Worm (Caenorhabditis elegans): ENCODE data around the gene gpa-9.
A peak's percentile ranks its signal among the peaks of the same experiment; 100 is the strongest.

gpa-9 gene

DNA sequence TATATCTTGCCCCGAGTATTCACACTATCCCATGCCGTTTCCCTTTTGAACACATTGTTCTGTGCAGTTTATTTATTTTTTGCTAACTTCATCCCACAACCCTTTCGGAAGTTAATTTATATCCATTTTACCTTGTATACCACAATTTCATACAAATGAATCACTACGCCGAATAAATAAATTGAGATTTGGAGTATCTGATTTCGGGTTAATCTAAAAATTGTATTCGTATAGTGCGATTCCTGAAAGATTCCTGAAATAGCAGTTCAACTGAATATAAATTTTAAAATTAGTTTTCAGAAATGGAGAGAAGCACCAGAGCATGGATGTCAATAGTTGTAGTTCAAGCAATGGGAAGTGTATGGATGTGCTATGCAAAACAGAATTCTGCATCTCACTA is 42.0 kb downstream of the gpa-9 start, which contains the start of gene erg-28:
Gene erg-28 (plus strand): TSS at position 301 of the 400 bp plus-strand sequence.
- TF ChIP-seq pqm-1 (tag; optimal IDR thresholded peaks at IDR 0.05) (no peak), zag-1 (tag; optimal IDR thresholded peaks at IDR 0.05) (no peak), tbx-2 (tag; optimal IDR thresholded peaks at IDR 0.05) (no peak), nhr-77 (tag; optimal IDR thresholded peaks at IDR 0.05) (no peak), mml-1 (tag; optimal IDR thresholded peaks at IDR 0.05) (no peak), ZK546.5 (tag; optimal IDR thresholded peaks at IDR 0.05) (no peak), eor-1 (tag; optimal IDR thresholded peaks at IDR 0.05) (no peak), fkh-10 (GFP tag; optimal IDR thresholded peaks at IDR 0.05) (no peak), nhr-76 (tag; optimal IDR thresholded peaks at IDR 0.05) (no peak), unc-62 (GFP tag; optimal IDR thresholded peaks at IDR 0.05) (no peak), ceh-28 (tag; optimal IDR thresholded peaks at IDR 0.05) (no peak), nhr-11 (tag; optimal IDR thresholded peaks at IDR 0.05) (no peak), nhr-12 (tag; optimal IDR thresholded peaks at IDR 0.05) (no peak), elt-1 (tag; optimal IDR thresholded peaks at IDR 0.05) (no peak), R02D3.7 (tag; optimal IDR thresholded peaks at IDR 0.05) (no peak), hmg-11 (tag; optimal IDR thresholded peaks at IDR 0.05) (no peak), egl-5 (tag; optimal IDR thresholded peaks at IDR 0.05) (no peak), nhr-25 (tag; optimal IDR thresholded peaks at IDR 0.05) (no peak), nhr-43 (tag; optimal IDR thresholded peaks at IDR 0.05; ENCODE audit: poor library complexity, severe bottlenecking) (no peak)

DNA sequence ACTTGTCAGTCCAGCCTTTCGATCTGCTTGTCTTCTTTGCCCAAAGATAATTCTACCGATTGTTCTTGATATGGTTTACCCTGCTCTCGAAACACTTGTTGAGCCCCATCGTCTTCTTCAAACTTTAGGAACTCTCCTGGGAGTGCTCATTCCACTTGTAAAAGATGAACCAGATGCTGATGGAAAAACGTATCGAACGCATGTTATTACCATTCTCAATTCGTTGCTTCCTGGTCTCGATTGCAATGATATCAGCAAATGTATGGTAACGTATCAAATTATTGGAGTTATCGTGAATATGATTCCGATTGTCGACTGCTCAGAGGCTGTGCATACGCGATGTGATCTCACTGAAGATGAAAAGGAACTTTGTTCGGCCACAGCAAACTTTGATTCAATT is 47.3 kb downstream of the gpa-9 start:
- TF ChIP-seq nhr-12 (tag; optimal IDR thresholded peaks at IDR 0.05): no peak
- TF ChIP-seq ceh-9 (tag; optimal IDR thresholded peaks at IDR 0.05): no peak
- TF ChIP-seq fkh-2 (tag; optimal IDR thresholded peaks at IDR 0.05): no peak
- TF ChIP-seq nhr-25 (tag; optimal IDR thresholded peaks at IDR 0.05): no peak
- TF ChIP-seq hmg-11 (tag; optimal IDR thresholded peaks at IDR 0.05): no peak
- no peak for TF ChIP-seq nhr-76 (tag; optimal IDR thresholded peaks at IDR 0.05)
- TF ChIP-seq fos-1 (tag; optimal IDR thresholded peaks at IDR 0.05): no peak
- TF ChIP-seq lin-39 (tag; optimal IDR thresholded peaks at IDR 0.05): no peak
- no peak for TF ChIP-seq nhr-23 (tag; optimal IDR thresholded peaks at IDR 0.05)
- no peak for TF ChIP-seq nhr-43 (tag; optimal IDR thresholded peaks at IDR 0.05; ENCODE audit: poor library complexity, severe bottlenecking)
- no peak for TF ChIP-seq sea-2 (GFP tag; optimal IDR thresholded peaks at IDR 0.05)
- no peak for TF ChIP-seq unc-62 (GFP tag; optimal IDR thresholded peaks at IDR 0.05)
- no peak for TF ChIP-seq pqm-1 (tag; optimal IDR thresholded peaks at IDR 0.05)
- TF ChIP-seq snpc-4 (tag; optimal IDR thresholded peaks at IDR 0.05): no peak

- no peak for TF ChIP-seq ceh-9 (tag; optimal IDR thresholded peaks at IDR 0.05)
- no peak for TF ChIP-seq unc-62 (GFP tag; optimal IDR thresholded peaks at IDR 0.05)
- no peak for TF ChIP-seq nhr-23 (tag; optimal IDR thresholded peaks at IDR 0.05)
- TF ChIP-seq fkh-10 (GFP tag; optimal IDR thresholded peaks at IDR 0.05): no peak
- peak; percentile 27 for TF ChIP-seq hmg-11 (tag; optimal IDR thresholded peaks at IDR 0.05)
- peak; percentile 55 for TF ChIP-seq pha-4 (tag; optimal IDR thresholded peaks at IDR 0.05)
- TF ChIP-seq nhr-43 (tag; optimal IDR thresholded peaks at IDR 0.05; ENCODE audit: poor library complexity, severe bottlenecking): no peak
- TF ChIP-seq lsy-12 (tag; optimal IDR thresholded peaks at IDR 0.05): no peak
- TF ChIP-seq elt-2 (tag; optimal IDR thresholded peaks at IDR 0.05): peak; percentile 16
- TF ChIP-seq nhr-25 (tag; optimal IDR thresholded peaks at IDR 0.05): no peak
- TF ChIP-seq nhr-76 (tag; optimal IDR thresholded peaks at IDR 0.05): no peak
Observed at ce11 chrV:12599510-12600242, 49.4 kb downstream of the gpa-9 start, which contains the start of gene C14C10.5. Gene C14C10.5, plus strand, starts transcription at chrV:12600192.

- TF ChIP-seq nfya-1 (tag; optimal IDR thresholded peaks at IDR 0.05; ENCODE audit: insufficient read depth): peak; percentile 34
- no peak for TF ChIP-seq nhr-67 (tag; optimal IDR thresholded peaks at IDR 0.05)
Observed at ce11 chrV:12599110-12599509, 50.0 kb downstream of the gpa-9 start, which contains the start of the genes C14C10.10 and ril-2. Gene C14C10.10, minus strand, starts transcription at chrV:12599128. Gene ril-2, minus strand, starts transcription at chrV:12599157.

- TF ChIP-seq nhr-28 (tag; optimal IDR thresholded peaks at IDR 0.05) (no peak), lsy-12 (tag; optimal IDR thresholded peaks at IDR 0.05) (peak; percentile 42), egl-27 (tag; optimal IDR thresholded peaks at IDR 0.05) (peak; percentile 34), nfya-1 (tag; optimal IDR thresholded peaks at IDR 0.05; ENCODE audit: insufficient read depth) (peak; percentile 51), nhr-11 (tag; optimal IDR thresholded peaks at IDR 0.05) (no peak), nhr-25 (tag; optimal IDR thresholded peaks at IDR 0.05) (peak; percentile 71), elt-2 (tag; optimal IDR thresholded peaks at IDR 0.05) (peak; percentile 45), nhr-12 (tag; optimal IDR thresholded peaks at IDR 0.05) (no peak), nhr-23 (tag; optimal IDR thresholded peaks at IDR 0.05) (peak; percentile 56), tbx-2 (tag; optimal IDR thresholded peaks at IDR 0.05) (peak; percentile 16), lin-39 (tag; optimal IDR thresholded peaks at IDR 0.05) (peak; percentile 57), zag-1 (tag; optimal IDR thresholded peaks at IDR 0.05) (no peak), nhr-43 (tag; optimal IDR thresholded peaks at IDR 0.05; ENCODE audit: poor library complexity, severe bottlenecking) (peak; percentile 19), egl-5 (tag; optimal IDR thresholded peaks at IDR 0.05) (peak; percentile 77), hmg-11 (tag; optimal IDR thresholded peaks at IDR 0.05) (peak; percentile 41)
Observed at ce11 chrV:12596795-12597194, 52.3 kb downstream of the gpa-9 start.
